Worm (Caenorhabditis elegans) whole organism, L3 larva: ENCODE measurements around the gene W09D6.1.

ENCODE experiments used
- elt-2 ChIP-seq: sonication (generic microtip); optimal IDR thresholded peaks from 2 replicates; lab custom pipeline; 2016; ENCODE audit warnings: missing genetic modification reagents, mild to moderate bottlenecking, missing genetic modification characterization, missing compliant biosample characterization
- mdl-1 ChIP-seq: fragments of 150-350 bp; optimal IDR thresholded peaks from 2 replicates; lab custom pipeline; 2014; ENCODE audit warnings: missing biosample characterization, missing genetic modification characterization
- nhr-12 ChIP-seq: fragments of 150-350 bp; optimal IDR thresholded peaks from 2 replicates; lab custom pipeline; 2014; ENCODE audit warnings: missing biosample characterization, missing genetic modification characterization
- nhr-23 ChIP-seq: fragments of 150-350 bp; optimal IDR thresholded peaks from 2 replicates; lab custom pipeline; 2014; ENCODE audit warnings: missing biosample characterization, missing genetic modification reagents, missing genetic modification characterization
- nhr-28 ChIP-seq: fragments of 150-350 bp; optimal IDR thresholded peaks from 2 replicates; lab custom pipeline; 2014; ENCODE audit warnings: missing biosample characterization, missing genetic modification characterization
- nhr-76 ChIP-seq: fragments of 150-350 bp; sonication (generic microtip); optimal IDR thresholded peaks from 5 replicates; lab custom pipeline; 2014; ENCODE audit warnings: missing biosample characterization, missing genetic modification characterization
- pha-4 ChIP-seq: fragments of 150-350 bp; optimal IDR thresholded peaks from 2 replicates; lab custom pipeline; 2014; ENCODE audit warnings: missing biosample characterization, missing genetic modification reagents, missing genetic modification characterization
- skn-1 ChIP-seq: fragments of 150-350 bp; optimal IDR thresholded peaks from 2 replicates; lab custom pipeline; 2014; ENCODE audit warnings: missing biosample characterization, missing genetic modification characterization
- snpc-4 ChIP-seq: fragments of 150-350 bp; optimal IDR thresholded peaks from 2 replicates; lab custom pipeline; 2014; ENCODE audit warnings: missing biosample characterization, missing genetic modification characterization
- unc-62 ChIP-seq: fragments of 150-350 bp; sonication (generic microtip); optimal IDR thresholded peaks from 4 replicates; lab custom pipeline; 2014; ENCODE audit warnings: missing biosample characterization, missing genetic modification reagents, missing genetic modification characterization
- ztf-11 ChIP-seq: fragments of 150-350 bp; optimal IDR thresholded peaks from 2 replicates; lab custom pipeline; 2014; ENCODE audit warnings: missing biosample characterization, missing genetic modification characterization
- ztf-4 ChIP-seq: fragments of 150-350 bp; optimal IDR thresholded peaks from 2 replicates; lab custom pipeline; 2014; ENCODE audit warnings: missing biosample characterization, missing genetic modification characterization

ce11 chrIII:11036640-11037039 lies 32.0 kb upstream of the W09D6.1 start, which contains the start of gene spat-2:
- TF ChIP-seq unc-62 (GFP tag; lab: Kevin White, UChicago) (no peak), nhr-23 (tag; lab: Kevin White, UChicago) (no peak), ztf-11 (tag; lab: Kevin White, UChicago) (no peak), skn-1 (tag; lab: Kevin White, UChicago) (no peak), nhr-76 (tag; lab: Kevin White, UChicago) (no peak), elt-2 (tag; lab: Kevin White, UChicago) (no peak), ztf-4 (tag; lab: Kevin White, UChicago) (no peak), pha-4 (tag; lab: Kevin White, UChicago) (no peak), nhr-28 (no peak), snpc-4 (no peak), mdl-1 (tag; lab: Kevin White, UChicago) (no peak), nhr-12 (tag; lab: Kevin White, UChicago) (no peak)
